Fruit fly (Drosophila melanogaster): ENCODE data around the gene CG13838.
A peak's percentile ranks its signal among the peaks of the same experiment; 100 is the strongest.

CG13838 gene

dm6 chr3R:23036321-23036720, 5.7 kb upstream of the CG13838 start:
- TF ChIP-seq Mnt (GFP tag; optimal IDR thresholded peaks at IDR 0.05): no peak
- TF ChIP-seq cnc (optimal IDR thresholded peaks at IDR 0.05): no peak
- no peak for TF ChIP-seq CG5204 (GFP tag; optimal IDR thresholded peaks at IDR 0.05)
- no peak for TF ChIP-seq tj (GFP tag; optimal IDR thresholded peaks at IDR 0.05)
- no peak for TF ChIP-seq CG33017 (tag; optimal IDR thresholded peaks at IDR 0.05)
- TF ChIP-seq Crg-1 (GFP tag; optimal IDR thresholded peaks at IDR 0.05): no peak
- TF ChIP-seq ovo (GFP tag; optimal IDR thresholded peaks at IDR 0.05): no peak
- TF ChIP-seq CG7045 (GFP tag; optimal IDR thresholded peaks at IDR 0.05): no peak
- no peak for TF ChIP-seq pad (GFP tag; optimal IDR thresholded peaks at IDR 0.05)
- TF ChIP-seq CG7101 (tag; optimal IDR thresholded peaks at IDR 0.05): no peak

dm6 chr3R:23038062-23038461, 4.0 kb upstream of the CG13838 start:
- no peak for TF ChIP-seq CG33017 (tag; optimal IDR thresholded peaks at IDR 0.05)
- TF ChIP-seq CG7045 (GFP tag; optimal IDR thresholded peaks at IDR 0.05): no peak
- TF ChIP-seq bab1 (GFP tag; optimal IDR thresholded peaks at IDR 0.05): no peak
- TF ChIP-seq Mnt (GFP tag; optimal IDR thresholded peaks at IDR 0.05): no peak
- TF ChIP-seq Hr96 (GFP tag; optimal IDR thresholded peaks at IDR 0.05): no peak
- TF ChIP-seq Crg-1 (GFP tag; optimal IDR thresholded peaks at IDR 0.05): no peak
- TF ChIP-seq cic (GFP tag; optimal IDR thresholded peaks at IDR 0.05): no peak
- no peak for TF ChIP-seq toe (GFP tag; optimal IDR thresholded peaks at IDR 0.05)
- no peak for TF ChIP-seq CG12768 (GFP tag; optimal IDR thresholded peaks at IDR 0.05)
- TF ChIP-seq CG11617 (GFP tag; optimal IDR thresholded peaks at IDR 0.05): no peak
- TF ChIP-seq CG14711 (tag; optimal IDR thresholded peaks at IDR 0.05): no peak
- TF ChIP-seq tj (GFP tag; optimal IDR thresholded peaks at IDR 0.05): no peak
- no peak for TF ChIP-seq CG1620 (GFP tag; optimal IDR thresholded peaks at IDR 0.05)
- no peak for TF ChIP-seq pad (GFP tag; optimal IDR thresholded peaks at IDR 0.05)
- TF ChIP-seq Clk (GFP tag; optimal IDR thresholded peaks at IDR 0.05): no peak
- no peak for TF ChIP-seq kay (GFP tag; ENCODE audit: borderline replicate concordance)
- no peak for TF ChIP-seq cnc (optimal IDR thresholded peaks at IDR 0.05)
- no peak for TF ChIP-seq CG5204 (GFP tag; optimal IDR thresholded peaks at IDR 0.05)
- TF ChIP-seq ovo (GFP tag; optimal IDR thresholded peaks at IDR 0.05): no peak

dm6 chr3R:23042746-23043265, 765 bp downstream of the CG13838 start:
- TF ChIP-seq ovo (GFP tag; optimal IDR thresholded peaks at IDR 0.05) (no peak), CG33017 (tag; optimal IDR thresholded peaks at IDR 0.05) (no peak), CG12768 (GFP tag; optimal IDR thresholded peaks at IDR 0.05) (no peak), kay (GFP tag; ENCODE audit: borderline replicate concordance) (no peak), cic (GFP tag; optimal IDR thresholded peaks at IDR 0.05) (no peak), toe (GFP tag; optimal IDR thresholded peaks at IDR 0.05) (no peak), pad (GFP tag; optimal IDR thresholded peaks at IDR 0.05) (no peak), Crg-1 (GFP tag; optimal IDR thresholded peaks at IDR 0.05) (no peak), CG7101 (tag; optimal IDR thresholded peaks at IDR 0.05) (no peak), CG1620 (GFP tag; optimal IDR thresholded peaks at IDR 0.05) (no peak), CG11617 (GFP tag; optimal IDR thresholded peaks at IDR 0.05) (no peak), Hr96 (GFP tag; optimal IDR thresholded peaks at IDR 0.05) (no peak), CG7045 (GFP tag; optimal IDR thresholded peaks at IDR 0.05) (no peak), bab1 (GFP tag; optimal IDR thresholded peaks at IDR 0.05) (no peak), Clk (GFP tag; optimal IDR thresholded peaks at IDR 0.05) (no peak), tj (GFP tag; optimal IDR thresholded peaks at IDR 0.05) (no peak), Mnt (GFP tag; optimal IDR thresholded peaks at IDR 0.05) (no peak)

dm6 chr3R:23043690-23044089, 1.6 kb downstream of the CG13838 start, which contains the start of gene CG13837:
Gene CG13837 (plus strand): TSS chr3R:23043990.
- TF ChIP-seq Hr96 (GFP tag; optimal IDR thresholded peaks at IDR 0.05): no peak

- TF ChIP-seq CG14711 (tag; optimal IDR thresholded peaks at IDR 0.05) (no peak), bab1 (GFP tag; optimal IDR thresholded peaks at IDR 0.05) (no peak), Crg-1 (GFP tag; optimal IDR thresholded peaks at IDR 0.05) (no peak), cnc (optimal IDR thresholded peaks at IDR 0.05) (no peak), Mnt (GFP tag; optimal IDR thresholded peaks at IDR 0.05) (no peak), CG7101 (tag; optimal IDR thresholded peaks at IDR 0.05) (peak; percentile 10), toe (GFP tag; optimal IDR thresholded peaks at IDR 0.05) (no peak), CG12768 (GFP tag; optimal IDR thresholded peaks at IDR 0.05) (peak; percentile 24), kay (GFP tag; ENCODE audit: borderline replicate concordance) (no peak), CG5204 (GFP tag; optimal IDR thresholded peaks at IDR 0.05) (peak; percentile 25), pad (GFP tag; optimal IDR thresholded peaks at IDR 0.05) (no peak), Clk (GFP tag; optimal IDR thresholded peaks at IDR 0.05) (no peak), CG7045 (GFP tag; optimal IDR thresholded peaks at IDR 0.05) (peak; percentile 9), CG33017 (tag; optimal IDR thresholded peaks at IDR 0.05) (peak; percentile 33), CG1620 (GFP tag; optimal IDR thresholded peaks at IDR 0.05) (no peak), CG11617 (GFP tag; optimal IDR thresholded peaks at IDR 0.05) (no peak), cic (GFP tag; optimal IDR thresholded peaks at IDR 0.05) (no peak), Hr96 (GFP tag; optimal IDR thresholded peaks at IDR 0.05) (peak; percentile 7), ovo (GFP tag; optimal IDR thresholded peaks at IDR 0.05) (no peak)
Measured at dm6 chr3R:23046529-23046943, 4.5 kb downstream of the CG13838 start.

- TF ChIP-seq Mnt (GFP tag; optimal IDR thresholded peaks at IDR 0.05) (peak; percentile 2), pad (GFP tag; optimal IDR thresholded peaks at IDR 0.05) (peak; percentile 20), CG1620 (GFP tag; optimal IDR thresholded peaks at IDR 0.05) (no peak), cic (GFP tag; optimal IDR thresholded peaks at IDR 0.05) (peak; percentile 70)
Measured at dm6 chr3R:23048089-23048689, 6.1 kb downstream of the CG13838 start, which contains the start of gene CG17121. Gene CG17121 (minus strand): TSS chr3R:23048214.

Measured in whole organism, adult.